Fruit fly (Drosophila melanogaster) whole organism, pupa: ENCODE results near the gene Octbeta1R.

Source experiments
- CG34367 ChIP-seq: fragments of 200-800 bp; sonication (Bioruptor generic); optimal IDR thresholded peaks from 2 replicates; lab custom pipeline; 2018; ENCODE audit warnings: missing biosample characterization, mild to moderate bottlenecking, missing genetic modification characterization
- Snoo ChIP-seq: fragments of 200-800 bp; sonication (Bioruptor generic); optimal IDR thresholded peaks from 3 replicates; lab custom pipeline; 2017; ENCODE audit warnings: missing biosample characterization, mild to moderate bottlenecking, missing genetic modification characterization, inconsistent platforms
- rn ChIP-seq: fragments of 200-800 bp; sonication (Bioruptor generic); IDR thresholded peaks from 2 replicates; pipeline ENCODE4 v1.3.6; 2022; ENCODE audit warnings: missing biosample characterization, missing genetic modification characterization

DNA sequence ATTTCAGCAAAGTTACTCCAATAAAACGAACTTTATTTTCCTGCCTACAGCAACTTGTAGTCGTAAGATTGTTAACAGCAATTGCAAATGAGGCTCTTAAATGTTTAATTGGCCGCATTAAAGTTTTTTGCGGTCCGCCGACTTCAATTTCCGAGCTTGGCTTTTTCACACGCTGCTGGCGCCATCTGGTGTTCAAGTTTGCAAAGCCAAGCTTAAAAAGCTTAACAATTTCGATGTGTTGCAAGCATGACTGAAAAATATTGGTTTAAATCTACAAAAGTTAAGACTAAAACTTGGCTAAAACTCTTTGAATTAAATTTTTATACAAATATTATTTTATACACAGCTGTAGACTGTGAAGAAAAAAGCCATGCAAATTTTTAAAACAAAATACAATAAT, 67.7 kb downstream of the Octbeta1R start:
- TF ChIP-seq Snoo (tag; lab: Kevin White, UChicago) = no peak
- TF ChIP-seq rn (GFP tag; lab: Robert Waterston, UW) = no peak
- TF ChIP-seq CG34367 (tag; lab: Kevin White, UChicago) = no peak
